Fruit fly (Drosophila melanogaster) whole organism, embryonic: ENCODE measurements around the gene Leash.

Experiments
- Bgb ChIP-seq: fragments of 200-800 bp; sonication (Bioruptor generic); IDR thresholded peaks from 2 replicates; pipeline ENCODE4 v1.3.6; 2022; ENCODE audit warnings: missing biosample characterization, missing genetic modification characterization; ENCODE audit not compliant: partially characterized antibody
- C15 ChIP-seq: fragments of 200-800 bp; sonication (Bioruptor generic); IDR thresholded peaks from 3 replicates; pipeline ENCODE4 v1.3.6; 2022; ENCODE audit warnings: missing biosample characterization, missing genetic modification characterization
- CG10321 ChIP-seq: fragments of 200-800 bp; sonication (Bioruptor generic); IDR thresholded peaks from 2 replicates; pipeline ENCODE4 v1.3.6; 2022; ENCODE audit warnings: missing biosample characterization, missing genetic modification characterization
- CG11504 ChIP-seq: fragments of 200-800 bp; sonication (Bioruptor generic); optimal IDR thresholded peaks from 3 replicates; lab custom pipeline; 2019; ENCODE audit warnings: missing biosample characterization, mild to moderate bottlenecking, missing genetic modification characterization, moderate library complexity
- CG12236 ChIP-seq: fragments of 200-800 bp; sonication (Bioruptor generic); optimal IDR thresholded peaks from 2 replicates; lab custom pipeline; 2016; ENCODE audit warnings: missing biosample characterization, missing genetic modification characterization
- CG12299 ChIP-seq: fragments of 200-800 bp; sonication (Bioruptor generic); optimal IDR thresholded peaks from 2 replicates; lab custom pipeline; 2018; ENCODE audit warnings: missing biosample characterization, mild to moderate bottlenecking, missing genetic modification characterization
- CG12391 ChIP-seq: fragments of 200-800 bp; sonication (Bioruptor generic); optimal IDR thresholded peaks from 3 replicates; lab custom pipeline; 2018; ENCODE audit warnings: missing biosample characterization, mild to moderate bottlenecking, missing genetic modification characterization, moderate library complexity
- CG12744 ChIP-seq: fragments of 200-800 bp; sonication (Bioruptor generic); optimal IDR thresholded peaks from 2 replicates; lab custom pipeline; 2016; ENCODE audit warnings: missing biosample characterization, missing genetic modification characterization
- CG16813 ChIP-seq: fragments of 200-800 bp; sonication (Bioruptor generic); IDR thresholded peaks from 3 replicates; pipeline ENCODE4 v1.3.6; 2022; ENCODE audit warnings: missing biosample characterization, missing genetic modification characterization; ENCODE audit not compliant: partially characterized antibody
- CG18476 ChIP-seq: fragments of 200-800 bp; sonication (Bioruptor generic); optimal IDR thresholded peaks from 2 replicates; lab custom pipeline; 2016; ENCODE audit warnings: missing biosample characterization, mild to moderate bottlenecking, missing genetic modification characterization
- CG2202 ChIP-seq: fragments of 200-800 bp; sonication (Bioruptor generic); optimal IDR thresholded peaks from 2 replicates; lab custom pipeline; 2018; ENCODE audit warnings: missing biosample characterization, mild to moderate bottlenecking, missing genetic modification characterization
- CG2678 ChIP-seq: fragments of 200-800 bp; sonication (Bioruptor generic); optimal IDR thresholded peaks from 3 replicates; lab custom pipeline; 2019; ENCODE audit warnings: missing biosample characterization, mild to moderate bottlenecking, missing genetic modification characterization, moderate library complexity
- CG2712 ChIP-seq: fragments of 200-800 bp; optimal IDR thresholded peaks from 3 replicates; lab custom pipeline; 2019; ENCODE audit warnings: missing biosample characterization, mild to moderate bottlenecking, missing genetic modification characterization, moderate library complexity
- CG31441 ChIP-seq: fragments of 200-800 bp; sonication (Bioruptor generic); IDR thresholded peaks from 2 replicates; pipeline ENCODE4 v1.3.6; 2022; ENCODE audit warnings: missing biosample characterization, missing genetic modification characterization
- CG32767 ChIP-seq: fragments of 200-800 bp; sonication (Bioruptor generic); IDR thresholded peaks from 2 replicates; pipeline ENCODE4 v1.3.6; 2022; ENCODE audit warnings: missing biosample characterization, missing genetic modification characterization
- CG43689 ChIP-seq: fragments of 200-800 bp; sonication (Bioruptor generic); IDR thresholded peaks from 2 replicates; pipeline ENCODE4 v1.3.6; 2022; ENCODE audit warnings: missing biosample characterization, missing genetic modification characterization
- CG7928 ChIP-seq: fragments of 200-800 bp; sonication (Bioruptor generic); optimal IDR thresholded peaks from 2 replicates; lab custom pipeline; 2017; ENCODE audit warnings: missing biosample characterization, mild to moderate bottlenecking, missing genetic modification characterization
- CG9797 ChIP-seq: fragments of 200-800 bp; sonication (Bioruptor generic); optimal IDR thresholded peaks from 3 replicates; lab custom pipeline; 2018; ENCODE audit warnings: missing biosample characterization, mild to moderate bottlenecking, missing genetic modification characterization
- ERR ChIP-seq: fragments of 200-800 bp; sonication (Bioruptor generic); optimal IDR thresholded peaks from 2 replicates; lab custom pipeline; 2016; ENCODE audit warnings: missing biosample characterization, missing genetic modification characterization
- H15 ChIP-seq: fragments of 200-800 bp; sonication (Bioruptor generic); IDR thresholded peaks from 3 replicates; pipeline ENCODE4 v1.3.6; 2022; ENCODE audit warnings: missing biosample characterization, missing genetic modification characterization
- HLH54F ChIP-seq: fragments of 200-800 bp; sonication (Bioruptor generic); optimal IDR thresholded peaks from 3 replicates; lab custom pipeline; 2016; ENCODE audit warnings: missing biosample characterization, missing genetic modification characterization
- HLHmδ ChIP-seq: fragments of 200-800 bp; sonication (Bioruptor generic); optimal IDR thresholded peaks from 2 replicates; lab custom pipeline; 2018; ENCODE audit warnings: missing biosample characterization, mild to moderate bottlenecking, missing genetic modification characterization, moderate library complexity
- Hey ChIP-seq: fragments of 200-800 bp; sonication (Bioruptor generic); optimal IDR thresholded peaks from 3 replicates; lab custom pipeline; 2018; ENCODE audit warnings: missing biosample characterization, mild to moderate bottlenecking, missing genetic modification characterization
- HmgZ ChIP-seq: fragments of 200-800 bp; sonication (Bioruptor generic); optimal IDR thresholded peaks from 2 replicates; lab custom pipeline; 2018; ENCODE audit warnings: missing biosample characterization, mild to moderate bottlenecking, missing genetic modification characterization
- MTF-1 ChIP-seq: fragments of 200-800 bp; sonication (Bioruptor generic); optimal IDR thresholded peaks from 2 replicates; lab custom pipeline; 2018; ENCODE audit warnings: missing biosample characterization, mild to moderate bottlenecking, missing genetic modification characterization, borderline replicate concordance
- Med ChIP-seq: fragments of 200-800 bp; sonication (Bioruptor generic); peaks from one replicate; lab custom pipeline; 2016; ENCODE audit warnings: missing biosample characterization, missing genetic modification characterization, mild to moderate bottlenecking, inconsistent platforms, moderate library complexity
- PHDP ChIP-seq: fragments of 200-800 bp; sonication (Bioruptor generic); optimal IDR thresholded peaks from 3 replicates; lab custom pipeline; 2018; ENCODE audit warnings: missing biosample characterization, mild to moderate bottlenecking, missing genetic modification characterization, moderate library complexity
- Pdp1 ChIP-seq, 2 experiments: fragments of 200-800 bp; sonication (Bioruptor generic); optimal IDR thresholded peaks; 3 replicates each; lab custom pipeline; 2016; ENCODE audit warnings: missing biosample characterization in 2 of 2, missing genetic modification characterization in 2 of 2, mild to moderate bottlenecking in 1 of 2, moderate library complexity in 1 of 2
- Rfx ChIP-seq: fragments of 200-800 bp; sonication (Bioruptor generic); IDR thresholded peaks from 2 replicates; pipeline ENCODE4 v1.3.6; 2022; ENCODE audit warnings: missing biosample characterization, missing genetic modification characterization
- Sin3A ChIP-seq: fragments of >200 bp; optimal IDR thresholded peaks from 2 replicates; lab custom pipeline; 2018
- cas ChIP-seq: fragments of 200-800 bp; sonication (Bioruptor generic); IDR thresholded peaks from 2 replicates; pipeline ENCODE4 v1.3.6; 2022; ENCODE audit warnings: missing biosample characterization, missing genetic modification characterization
- croc ChIP-seq: fragments of 200-800 bp; sonication (Bioruptor generic); conservative IDR thresholded peaks from 3 replicates; pipeline ENCODE4 v1.3.6; 2022; ENCODE audit warnings: missing biosample characterization, missing genetic modification characterization
- dan ChIP-seq: fragments of 200-800 bp; sonication (Bioruptor generic); IDR thresholded peaks from 2 replicates; pipeline ENCODE4 v1.3.6; 2022; ENCODE audit warnings: missing biosample characterization, missing genetic modification characterization
- eyg ChIP-seq: fragments of 200-800 bp; sonication (Bioruptor generic); optimal IDR thresholded peaks from 3 replicates; lab custom pipeline; 2016; ENCODE audit warnings: missing biosample characterization, missing genetic modification characterization
- fd64A ChIP-seq: fragments of 200-800 bp; sonication (Bioruptor generic); optimal IDR thresholded peaks from 3 replicates; lab custom pipeline; 2018; ENCODE audit warnings: missing biosample characterization, mild to moderate bottlenecking, missing genetic modification characterization
- gce ChIP-seq: fragments of 200-800 bp; sonication (Bioruptor generic); IDR thresholded peaks from 3 replicates; pipeline ENCODE4 v1.3.6; 2022; ENCODE audit warnings: missing biosample characterization, missing genetic modification characterization
- gro ChIP-seq: fragments of 200-800 bp; sonication (Bioruptor generic); optimal IDR thresholded peaks from 2 replicates; lab custom pipeline; 2016; ENCODE audit warnings: missing biosample characterization, missing genetic modification characterization
- ham ChIP-seq: fragments of 200-800 bp; sonication (Bioruptor generic); IDR thresholded peaks from 2 replicates; pipeline ENCODE4 v1.3.6; 2022; ENCODE audit warnings: missing biosample characterization, missing genetic modification characterization
- lbe ChIP-seq: fragments of 200-800 bp; sonication (Bioruptor generic); optimal IDR thresholded peaks from 2 replicates; lab custom pipeline; 2016; ENCODE audit warnings: missing biosample characterization, mild to moderate bottlenecking, missing genetic modification characterization
- maf-S ChIP-seq: fragments of 200-800 bp; sonication (Bioruptor generic); optimal IDR thresholded peaks from 2 replicates; lab custom pipeline; 2016; ENCODE audit warnings: missing biosample characterization, missing genetic modification characterization
- pnt ChIP-seq: fragments of 200-800 bp; sonication (Bioruptor generic); optimal IDR thresholded peaks from 3 replicates; lab custom pipeline; 2016; ENCODE audit warnings: missing biosample characterization, missing genetic modification characterization
- schlank ChIP-seq: fragments of 200-800 bp; sonication (Bioruptor generic); optimal IDR thresholded peaks from 2 replicates; lab custom pipeline; 2018; ENCODE audit warnings: missing biosample characterization, mild to moderate bottlenecking, missing genetic modification characterization
- sens ChIP-seq: fragments of 200-800 bp; sonication (Bioruptor generic); peaks from one replicate; lab custom pipeline; 2016; ENCODE audit warnings: missing biosample characterization, missing genetic modification characterization
- sens-2 ChIP-seq: fragments of 200-800 bp; sonication (Bioruptor generic); IDR thresholded peaks from 2 replicates; pipeline ENCODE4 v1.3.6; 2022; ENCODE audit warnings: missing biosample characterization, missing genetic modification characterization
- shn ChIP-seq: fragments of 200-800 bp; sonication (Bioruptor generic); optimal IDR thresholded peaks from 3 replicates; lab custom pipeline; 2016; ENCODE audit warnings: missing biosample characterization, missing genetic modification characterization
- stc ChIP-seq: fragments of 200-800 bp; sonication (Bioruptor generic); IDR thresholded peaks from 2 replicates; pipeline ENCODE4 v1.3.6; 2022; ENCODE audit warnings: missing biosample characterization, missing genetic modification characterization
- stwl ChIP-seq: fragments of 200-800 bp; sonication (Bioruptor generic); optimal IDR thresholded peaks from 3 replicates; lab custom pipeline; 2018; ENCODE audit warnings: missing biosample characterization, mild to moderate bottlenecking, missing genetic modification characterization, moderate library complexity
- toy ChIP-seq: fragments of 200-800 bp; sonication (Bioruptor generic); IDR thresholded peaks from 2 replicates; pipeline ENCODE4 v1.3.6; 2022; ENCODE audit warnings: missing biosample characterization, missing genetic modification characterization
- twi ChIP-seq: fragments of 200-800 bp; optimal IDR thresholded peaks from 2 replicates; lab custom pipeline; 2019; ENCODE audit warnings: missing biosample characterization, mild to moderate bottlenecking, missing genetic modification characterization, moderate library complexity
- vvl ChIP-seq: fragments of 200-800 bp; sonication (Bioruptor generic); IDR thresholded peaks from 2 replicates; pipeline ENCODE4 v1.3.6; 2022; ENCODE audit warnings: missing biosample characterization, missing genetic modification characterization
- z ChIP-seq: fragments of 200-800 bp; sonication (Bioruptor generic); IDR thresholded peaks from 3 replicates; pipeline ENCODE4 v1.3.6; 2022; ENCODE audit warnings: missing biosample characterization, missing genetic modification characterization

Gene Leash

DNA sequence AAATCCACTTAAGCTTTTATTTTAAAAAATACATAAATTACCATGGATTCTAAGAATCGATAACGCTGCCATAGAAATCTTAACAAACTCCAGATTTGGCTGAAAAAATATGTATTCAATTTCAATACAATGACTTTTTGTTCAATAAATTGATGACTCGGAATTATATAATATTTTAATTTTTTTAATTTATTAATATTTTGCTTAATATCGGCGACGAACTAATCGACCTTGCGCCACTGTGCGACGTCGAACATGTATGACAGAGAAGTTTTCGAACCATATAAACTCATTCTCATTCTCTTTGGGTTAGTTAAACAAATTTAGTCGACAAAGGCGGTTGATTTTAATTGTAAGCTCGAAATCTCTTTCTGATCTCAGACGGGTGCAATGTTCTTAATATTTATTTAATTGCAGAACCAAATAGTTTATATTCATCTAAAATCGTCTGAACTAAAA lies 35.8 kb upstream of the Leash start, which contains the start of gene CG42394 (continued):
- TF ChIP-seq ERR (GFP tag; lab: Kevin White, UChicago) (peak; percentile 67), CG2678 (tag; lab: Kevin White, UChicago) (peak; percentile 97), stc (GFP tag; lab: Robert Waterston, UW) (peak; percentile 95), MTF-1 (GFP tag; lab: Kevin White, UChicago) (peak; percentile 91), HmgZ (peak; percentile 89), PHDP (peak; percentile 95), twi (tag; lab: Kevin White, UChicago) (peak; percentile 87), croc (peak; percentile 92), gro (GFP tag; lab: Kevin White, UChicago) (no peak), CG12744 (GFP tag; lab: Kevin White, UChicago) (peak; percentile 43), Bgb (peak; percentile 30; the same call in 1 of the 2 replicates), dan (GFP tag; lab: Robert Waterston, UW) (no peak), CG7928 (GFP tag; lab: Kevin White, UChicago) (peak; percentile 73), CG12299 (peak; percentile 91), CG2712 (tag; lab: Kevin White, UChicago) (peak; percentile 99), Pdp1 (GFP tag; optimal IDR thresholded peaks at IDR 0.05; lab: Kevin White, UChicago) (peak; percentile 63 to 86), shn (GFP tag; lab: Kevin White, UChicago) (peak; percentile 46), eyg (GFP tag; lab: Kevin White, UChicago) (no peak), Sin3A (lab: Kevin White, UChicago) (no peak), CG11504 (tag; lab: Kevin White, UChicago) (peak; percentile 96), sens-2 (GFP tag; lab: Robert Waterston, UW) (peak; percentile 90), HLH54F (peak; percentile 60), toy (peak; percentile 87), maf-S (GFP tag; lab: Kevin White, UChicago) (peak; percentile 37), CG31441 (GFP tag; lab: Robert Waterston, UW) (peak; percentile 99), pnt (GFP tag; lab: Kevin White, UChicago) (peak; percentile 56), CG43689 (peak; percentile 39; the same call in 1 of the 2 replicates), ham (GFP tag; lab: Robert Waterston, UW) (no peak), CG10321 (GFP tag; lab: Robert Waterston, UW) (peak; percentile 74), sens (GFP tag; lab: Kevin White, UChicago) (peak; percentile 97), stwl (peak; percentile 56), schlank (tag; lab: Kevin White, UChicago) (peak; percentile 70), Hey (peak; percentile 30), cas (GFP tag; lab: Robert Waterston, UW) (peak; percentile 90), gce (GFP tag; lab: Robert Waterston, UW) (peak; percentile 90), CG18476 (GFP tag; lab: Kevin White, UChicago) (peak; percentile 91), CG16813 (GFP tag; lab: Robert Waterston, UW) (0 out of 3 replicates have a peak, but pooled peaks have one; percentile 41), lbe (GFP tag; lab: Kevin White, UChicago) (peak; percentile 91), fd64A (GFP tag; lab: Kevin White, UChicago) (peak; percentile 47), H15 (GFP tag; lab: Robert Waterston, UW) (peak; percentile 91), C15 (GFP tag; lab: Robert Waterston, UW) (peak; percentile 83), Rfx (peak; percentile 93), HLHmδ (GFP tag; lab: Kevin White, UChicago) (no peak), CG32767 (GFP tag; lab: Robert Waterston, UW) (peak; percentile 89), CG12236 (GFP tag; lab: Kevin White, UChicago) (peak; percentile 49), vvl (GFP tag; lab: Robert Waterston, UW) (peak; percentile 97), Med (GFP tag; lab: Kevin White, UChicago) (peak; percentile 88), z (GFP tag; lab: Robert Waterston, UW) (no peak), CG12391 (tag; lab: Kevin White, UChicago) (peak; percentile 97), CG9797 (GFP tag; lab: Kevin White, UChicago) (peak; percentile 25), CG2202 (tag; lab: Kevin White, UChicago) (peak; percentile 90)
